Worm (Caenorhabditis elegans) whole organism, L1 larva: ENCODE results near the gene F21D9.4.

Experiments
- ama-1 ChIP-seq: fragments of 150-350 bp; optimal IDR thresholded peaks from 2 replicates; lab custom pipeline; 2014
- ceh-90 ChIP-seq: sonication (generic microtip); optimal IDR thresholded peaks from 2 replicates; lab custom pipeline; 2016; ENCODE audit warnings: missing genetic modification characterization, missing compliant biosample characterization
- dsc-1 ChIP-seq: sonication (generic microtip); optimal IDR thresholded peaks from 2 replicates; lab custom pipeline; 2016; ENCODE audit warnings: mild to moderate bottlenecking, missing genetic modification characterization, missing compliant biosample characterization
- lir-3 ChIP-seq: sonication (generic microtip); optimal IDR thresholded peaks from 2 replicates; lab custom pipeline; 2016; ENCODE audit warnings: mild to moderate bottlenecking, missing genetic modification characterization, moderate library complexity, missing compliant biosample characterization; ENCODE audit not compliant: poor library complexity
- nhr-77 ChIP-seq: fragments of 150-350 bp; optimal IDR thresholded peaks from 2 replicates; lab custom pipeline; 2014; ENCODE audit warnings: missing biosample characterization, missing genetic modification characterization
- pqm-1 ChIP-seq: sonication (generic microtip); optimal IDR thresholded peaks from 3 replicates; lab custom pipeline; 2017; ENCODE audit warnings: missing biosample characterization, missing genetic modification characterization
- unc-86 ChIP-seq: sonication (generic microtip); optimal IDR thresholded peaks from 2 replicates; lab custom pipeline; 2016; ENCODE audit warnings: missing genetic modification characterization, missing compliant biosample characterization

ce11 chrV:19278488-19278887 lies 24.9 kb downstream of the F21D9.4 start:
- TF ChIP-seq lir-3 (tag; lab: Kevin White, UChicago) (no peak), ama-1 (no peak), pqm-1 (no peak), unc-86 (no peak), dsc-1 (tag; lab: Kevin White, UChicago) (no peak), ceh-90 (tag; lab: Kevin White, UChicago) (no peak), nhr-77 (tag; lab: Kevin White, UChicago) (no peak)
